Worm (Caenorhabditis elegans): Measurements from ENCODE around the gene sri-63.

DNA sequence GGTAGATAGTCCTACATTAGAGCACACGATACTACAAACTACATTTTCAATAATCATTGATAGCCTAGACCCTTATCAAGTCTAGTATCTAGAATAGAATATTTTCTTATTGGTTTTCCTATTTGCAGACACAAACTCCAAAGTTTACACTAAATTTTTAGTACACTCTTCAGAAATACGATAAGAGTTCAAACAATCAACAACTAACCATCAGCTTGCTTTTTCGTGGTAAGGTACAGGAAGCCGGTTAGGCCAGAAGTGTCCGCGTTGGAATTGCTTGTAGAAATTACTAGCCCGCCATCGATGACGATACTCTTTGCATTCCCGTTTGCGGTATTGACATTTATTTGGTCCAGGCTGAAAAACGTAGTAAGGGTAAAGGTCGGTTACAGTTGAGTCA lies 35.1 kb downstream of the sri-63 start, which contains the start of gene Y46D2A.1:
- TF ChIP-seq snpc-4 (tag; optimal IDR thresholded peaks at IDR 0.05) (no peak), mep-1 (tag; optimal IDR thresholded peaks at IDR 0.05) (no peak), lin-39 (tag; optimal IDR thresholded peaks at IDR 0.05) (no peak), nhr-28 (tag; optimal IDR thresholded peaks at IDR 0.05) (no peak), snu-23 (GFP tag; optimal IDR thresholded peaks at IDR 0.05) (no peak)

Measured in whole organism, L1 larva.